Worm (Caenorhabditis elegans) whole organism, midembryonic: ENCODE data around the gene F59A1.13.

Experiments
- T22C8.4 ChIP-seq: fragments of 200-800 bp; sonication (Bioruptor generic); IDR thresholded peaks from 2 replicates; pipeline ENCODE4 v1.3.6; 2022; ENCODE audit warnings: missing genetic modification characterization, missing compliant biosample characterization
- cog-1 ChIP-seq: sonication (generic microtip); optimal IDR thresholded peaks from 2 replicates; lab custom pipeline; 2016; ENCODE audit warnings: missing genetic modification characterization, missing compliant biosample characterization
- flt-1 ChIP-seq: fragments of 200-800 bp; sonication (Bioruptor generic); IDR thresholded peaks from 2 replicates; pipeline ENCODE4 v1.3.6; 2022; ENCODE audit warnings: missing genetic modification characterization, missing compliant biosample characterization
- klf-2 ChIP-seq: fragments of 200-800 bp; sonication (Bioruptor generic); conservative IDR thresholded peaks from 2 replicates; pipeline ENCODE4 v1.3.6; 2022; ENCODE audit warnings: missing genetic modification reagents, missing genetic modification characterization, missing compliant biosample characterization
- med-1 ChIP-seq: sonication (generic microtip); optimal IDR thresholded peaks from 2 replicates; lab custom pipeline; 2017; ENCODE audit warnings: missing genetic modification characterization, mild to moderate bottlenecking, missing compliant biosample characterization, antibody characterized with exemption, missing genetic modification reagents; ENCODE audit not compliant: insufficient read depth
- ref-1 ChIP-seq: fragments of 200-800 bp; sonication (Bioruptor generic); conservative IDR thresholded peaks from 2 replicates; pipeline ENCODE4 v1.3.6; 2022; ENCODE audit warnings: missing genetic modification reagents, missing genetic modification characterization, missing compliant biosample characterization
- tab-1 ChIP-seq: fragments of 200-800 bp; sonication (Bioruptor generic); IDR thresholded peaks from 2 replicates; pipeline ENCODE4 v1.3.6; 2022; ENCODE audit warnings: missing genetic modification characterization, missing compliant biosample characterization
- ztf-23 ChIP-seq: fragments of 200-800 bp; sonication (Bioruptor generic); IDR thresholded peaks from 2 replicates; pipeline ENCODE4 v1.3.6; 2022; ENCODE audit warnings: missing genetic modification reagents, missing genetic modification characterization, missing compliant biosample characterization
- ztf-29 ChIP-seq: fragments of 200-800 bp; sonication (Bioruptor generic); IDR thresholded peaks from 2 replicates; pipeline ENCODE4 v1.3.6; 2022; ENCODE audit warnings: missing genetic modification reagents, missing genetic modification characterization, missing compliant biosample characterization

F59A1.13 gene

ce11 chrV:17667676-17668075, 23.1 kb downstream of the F59A1.13 start, which contains the start of gene F59A1.12:
F59A1.12 (minus strand) TSS chrV:17667776.
- no peak for TF ChIP-seq T22C8.4
- TF ChIP-seq ztf-23 (GFP tag; lab: Robert Waterston, UW): no peak
- TF ChIP-seq ztf-29 (GFP tag; lab: Robert Waterston, UW): no peak
- no peak for TF ChIP-seq flt-1
- TF ChIP-seq klf-2 (GFP tag; lab: Robert Waterston, UW): no peak
- TF ChIP-seq med-1 (GFP tag; lab: Kevin White, UChicago): no peak
- no peak for TF ChIP-seq cog-1 (tag; lab: Kevin White, UChicago)
- TF ChIP-seq tab-1 (GFP tag; lab: Robert Waterston, UW): no peak
- TF ChIP-seq ref-1 (GFP tag; lab: Robert Waterston, UW): no peak

ce11 chrV:17665906-17666305, 24.9 kb downstream of the F59A1.13 start, which contains the start of gene F59A1.11:
F59A1.11 (minus strand) TSS chrV:17666006.
- TF ChIP-seq tab-1 (GFP tag; lab: Robert Waterston, UW) (no peak), cog-1 (tag; lab: Kevin White, UChicago) (no peak), ztf-29 (GFP tag; lab: Robert Waterston, UW) (no peak), med-1 (GFP tag; lab: Kevin White, UChicago) (no peak), flt-1 (no peak), T22C8.4 (no peak)

- TF ChIP-seq ref-1 (GFP tag; lab: Robert Waterston, UW) (no peak), flt-1 (no peak), med-1 (GFP tag; lab: Kevin White, UChicago) (no peak), ztf-29 (GFP tag; lab: Robert Waterston, UW) (no peak), tab-1 (GFP tag; lab: Robert Waterston, UW) (no peak), klf-2 (GFP tag; lab: Robert Waterston, UW) (no peak), cog-1 (tag; lab: Kevin White, UChicago) (no peak), T22C8.4 (no peak), ztf-23 (GFP tag; lab: Robert Waterston, UW) (no peak)
Observed at ce11 chrV:17664367-17664766, 26.5 kb downstream of the F59A1.13 start.

- TF ChIP-seq T22C8.4 (no peak), ztf-29 (GFP tag; lab: Robert Waterston, UW) (no peak), klf-2 (GFP tag; lab: Robert Waterston, UW) (no peak)
Observed at ce11 chrV:17662260-17662659, 28.6 kb downstream of the F59A1.13 start.

ce11 chrV:17660003-17660402, 30.8 kb downstream of the F59A1.13 start, which contains the start of gene dgat-2:
dgat-2 (plus strand) TSS chrV:17660303.
- TF ChIP-seq klf-2 (GFP tag; lab: Robert Waterston, UW) (no peak), med-1 (GFP tag; lab: Kevin White, UChicago) (no peak), cog-1 (tag; lab: Kevin White, UChicago) (no peak), tab-1 (GFP tag; lab: Robert Waterston, UW) (no peak), ref-1 (GFP tag; lab: Robert Waterston, UW) (no peak), T22C8.4 (no peak), flt-1 (no peak), ztf-29 (GFP tag; lab: Robert Waterston, UW) (no peak), ztf-23 (GFP tag; lab: Robert Waterston, UW) (no peak)

ce11 chrV:17659228-17659627, 31.6 kb downstream of the F59A1.13 start, which contains the start of gene fbxa-108:
fbxa-108 (minus strand) TSS chrV:17659385.
- TF ChIP-seq ztf-29 (GFP tag; lab: Robert Waterston, UW) (no peak), med-1 (GFP tag; lab: Kevin White, UChicago) (no peak), flt-1 (no peak), tab-1 (GFP tag; lab: Robert Waterston, UW) (no peak), T22C8.4 (no peak), cog-1 (tag; lab: Kevin White, UChicago) (no peak), klf-2 (GFP tag; lab: Robert Waterston, UW) (no peak), ref-1 (GFP tag; lab: Robert Waterston, UW) (no peak), ztf-23 (GFP tag; lab: Robert Waterston, UW) (no peak)

ce11 chrV:17658824-17659223, 32.0 kb downstream of the F59A1.13 start:
- TF ChIP-seq tab-1 (GFP tag; lab: Robert Waterston, UW): no peak
- no peak for TF ChIP-seq ref-1 (GFP tag; lab: Robert Waterston, UW)
- no peak for TF ChIP-seq ztf-29 (GFP tag; lab: Robert Waterston, UW)
- TF ChIP-seq T22C8.4: no peak
- no peak for TF ChIP-seq klf-2 (GFP tag; lab: Robert Waterston, UW)

- TF ChIP-seq klf-2 (GFP tag; lab: Robert Waterston, UW) (no peak), ref-1 (GFP tag; lab: Robert Waterston, UW) (no peak), flt-1 (no peak), T22C8.4 (no peak), ztf-23 (GFP tag; lab: Robert Waterston, UW) (no peak), med-1 (GFP tag; lab: Kevin White, UChicago) (no peak), cog-1 (tag; lab: Kevin White, UChicago) (no peak), tab-1 (GFP tag; lab: Robert Waterston, UW) (no peak), ztf-29 (GFP tag; lab: Robert Waterston, UW) (no peak)
Observed at ce11 chrV:17655205-17655604, 35.6 kb downstream of the F59A1.13 start.

- no peak for TF ChIP-seq med-1 (GFP tag; lab: Kevin White, UChicago)
- no peak for TF ChIP-seq ztf-23 (GFP tag; lab: Robert Waterston, UW)
- no peak for TF ChIP-seq flt-1
- no peak for TF ChIP-seq tab-1 (GFP tag; lab: Robert Waterston, UW)
- TF ChIP-seq klf-2 (GFP tag; lab: Robert Waterston, UW): no peak
Observed at ce11 chrV:17650427-17650826, 40.4 kb downstream of the F59A1.13 start, which contains the start of gene fbxa-192. fbxa-192 (minus strand) TSS chrV:17650527.
